Fruit fly (Drosophila melanogaster) Kc167 (cell line): ENCODE results near the gene CG43338.

ENCODE experiments used
- Myc ChIP-seq: fragments of >200 bp; optimal IDR thresholded peaks from 2 replicates; lab custom pipeline; 2017; ENCODE audit warnings: missing external identifiers
- Sin3A ChIP-seq: fragments of >200 bp; optimal IDR thresholded peaks from 2 replicates; lab custom pipeline; 2018; ENCODE audit warnings: missing external identifiers
- h ChIP-seq: fragments of >200 bp; optimal IDR thresholded peaks from 3 replicates; lab custom pipeline; 2018; ENCODE audit warnings: missing external identifiers
- insv ChIP-seq: fragments of >200 bp; optimal IDR thresholded peaks from 3 replicates; lab custom pipeline; 2018; ENCODE audit warnings: missing external identifiers
- psq ChIP-seq: fragments of >200 bp; optimal IDR thresholded peaks from 2 replicates; lab custom pipeline; 2017; ENCODE audit warnings: missing external identifiers
- ttk ChIP-seq: sonication (Bioruptor generic); optimal IDR thresholded peaks from 2 replicates; lab custom pipeline; 2017; ENCODE audit warnings: missing external identifiers

DNA sequence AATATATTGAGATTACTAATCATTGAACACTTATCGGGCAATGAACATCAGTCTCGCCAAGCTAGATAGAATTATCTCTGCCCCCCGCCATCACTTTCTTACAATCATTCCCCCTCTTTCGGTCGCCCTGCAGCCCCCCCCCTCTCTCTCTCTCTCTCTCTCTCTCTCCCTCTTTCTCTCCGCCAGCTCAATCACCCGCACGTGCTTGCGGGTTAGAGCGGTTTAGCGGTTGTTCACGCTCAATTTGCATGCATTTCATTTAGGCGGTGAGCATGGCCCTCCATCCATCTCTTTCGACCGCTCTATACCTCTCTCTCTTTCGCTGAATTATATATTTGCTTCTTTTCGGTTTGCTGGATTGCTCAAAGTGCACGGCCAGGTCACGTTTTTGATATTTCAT lies 41.9 kb downstream of the CG43338 start:
- TF ChIP-seq psq (no peak), ttk (lab: Kevin White, UChicago) (no peak), Myc (lab: Kevin White, UChicago) (no peak), insv (no peak), Sin3A (lab: Kevin White, UChicago) (no peak), h (lab: Kevin White, UChicago) (no peak)
